Worm (Caenorhabditis elegans) whole organism, mixed stage, embryonic: ENCODE data around the gene clec-183.
A peak's percentile ranks its signal among the peaks of the same experiment; 100 is the strongest.

Source experiments
- M03D4.4 ChIP-seq: sonication (generic microtip); optimal IDR thresholded peaks from 2 replicates; lab custom pipeline; 2017; ENCODE audit warnings: mild to moderate bottlenecking, missing genetic modification characterization, missing compliant biosample characterization
- bed-3 ChIP-seq: fragments of 200-800 bp; sonication (Bioruptor generic); optimal IDR thresholded peaks from 3 replicates; lab custom pipeline; 2018; ENCODE audit warnings: mild to moderate bottlenecking, missing genetic modification characterization, moderate library complexity, missing compliant biosample characterization
- blmp-1 ChIP-seq: fragments of 150-350 bp; optimal IDR thresholded peaks from 2 replicates; lab custom pipeline; 2014; ENCODE audit warnings: missing biosample characterization, missing genetic modification characterization
- ceh-39 ChIP-seq: fragments of 150-350 bp; optimal IDR thresholded peaks from 2 replicates; lab custom pipeline; 2014; ENCODE audit warnings: missing biosample characterization, missing genetic modification characterization
- ceh-43 ChIP-seq: fragments of 200-800 bp; sonication (Bioruptor generic); optimal IDR thresholded peaks from 2 replicates; lab custom pipeline; 2018; ENCODE audit warnings: mild to moderate bottlenecking, missing genetic modification characterization, moderate library complexity, missing compliant biosample characterization
- ceh-83 ChIP-seq: fragments of 200-800 bp; sonication (Bioruptor generic); optimal IDR thresholded peaks from 2 replicates; lab custom pipeline; 2018; ENCODE audit warnings: mild to moderate bottlenecking, missing genetic modification characterization, missing compliant biosample characterization
- ces-1 ChIP-seq: fragments of 150-350 bp; optimal IDR thresholded peaks from 2 replicates; lab custom pipeline; 2014; ENCODE audit warnings: missing biosample characterization, missing genetic modification reagents, missing genetic modification characterization
- cnd-1 ChIP-seq: fragments of 200-800 bp; sonication (Bioruptor generic); optimal IDR thresholded peaks from 2 replicates; lab custom pipeline; 2018; ENCODE audit warnings: mild to moderate bottlenecking, missing genetic modification characterization, missing compliant biosample characterization
- drap-1 ChIP-seq: fragments of 200-800 bp; sonication (Bioruptor generic); optimal IDR thresholded peaks from 3 replicates; lab custom pipeline; 2018; ENCODE audit warnings: mild to moderate bottlenecking, missing genetic modification characterization, missing compliant biosample characterization
- elt-1 ChIP-seq: sonication (generic microtip); optimal IDR thresholded peaks from 2 replicates; lab custom pipeline; 2017; ENCODE audit warnings: missing genetic modification characterization, mild to moderate bottlenecking, missing compliant biosample characterization, antibody characterized with exemption, moderate library complexity, borderline replicate concordance; ENCODE audit not compliant: insufficient read depth
- elt-3 ChIP-seq: fragments of 150-350 bp; optimal IDR thresholded peaks from 2 replicates; lab custom pipeline; 2014; ENCODE audit warnings: missing biosample characterization, missing genetic modification characterization
- flh-1 ChIP-seq: fragments of 200-800 bp; sonication (Bioruptor generic); optimal IDR thresholded peaks from 2 replicates; lab custom pipeline; 2018; ENCODE audit warnings: mild to moderate bottlenecking, missing genetic modification characterization, moderate library complexity, missing compliant biosample characterization
- ham-2 ChIP-seq: fragments of 200-800 bp; sonication (Bioruptor generic); optimal IDR thresholded peaks from 2 replicates; lab custom pipeline; 2018; ENCODE audit warnings: mild to moderate bottlenecking, missing genetic modification characterization, missing compliant biosample characterization
- hlh-1 ChIP-seq: fragments of 150-350 bp; optimal IDR thresholded peaks from 2 replicates; lab custom pipeline; 2014; ENCODE audit warnings: missing biosample characterization, missing genetic modification reagents, missing genetic modification characterization
- lin-13 ChIP-seq: fragments of 150-350 bp; optimal IDR thresholded peaks from 2 replicates; lab custom pipeline; 2014; ENCODE audit warnings: missing biosample characterization, missing genetic modification characterization
- lin-32 ChIP-seq: fragments of 200-800 bp; sonication (Bioruptor generic); optimal IDR thresholded peaks from 2 replicates; lab custom pipeline; 2018; ENCODE audit warnings: mild to moderate bottlenecking, missing genetic modification characterization, missing compliant biosample characterization
- lsy-2 ChIP-seq: fragments of 150-350 bp; optimal IDR thresholded peaks from 2 replicates; lab custom pipeline; 2014; ENCODE audit warnings: missing biosample characterization, missing genetic modification characterization
- mab-5 ChIP-seq: fragments of 150-350 bp; optimal IDR thresholded peaks from 2 replicates; lab custom pipeline; 2014; ENCODE audit warnings: missing biosample characterization, missing genetic modification characterization
- mep-1 ChIP-seq: fragments of 150-350 bp; optimal IDR thresholded peaks from 2 replicates; lab custom pipeline; 2017; ENCODE audit warnings: missing biosample characterization, missing genetic modification reagents, missing genetic modification characterization, inconsistent platforms
- mls-2 ChIP-seq: sonication (generic microtip); optimal IDR thresholded peaks from 2 replicates; lab custom pipeline; 2016; ENCODE audit warnings: mild to moderate bottlenecking, missing genetic modification characterization, moderate library complexity, missing compliant biosample characterization
- nhr-12 ChIP-seq: fragments of 150-350 bp; optimal IDR thresholded peaks from 2 replicates; lab custom pipeline; 2014; ENCODE audit warnings: missing biosample characterization, missing genetic modification characterization
- nhr-2 ChIP-seq: fragments of 150-350 bp; optimal IDR thresholded peaks from 2 replicates; lab custom pipeline; 2014; ENCODE audit warnings: missing biosample characterization, missing genetic modification characterization
- nhr-237 ChIP-seq: fragments of 150-350 bp; optimal IDR thresholded peaks from 2 replicates; lab custom pipeline; 2014; ENCODE audit warnings: missing biosample characterization, missing genetic modification characterization
- nhr-28 ChIP-seq: fragments of 150-350 bp; optimal IDR thresholded peaks from 2 replicates; lab custom pipeline; 2014; ENCODE audit warnings: missing biosample characterization, missing genetic modification characterization
- nhr-76 ChIP-seq: sonication (generic microtip); optimal IDR thresholded peaks from 2 replicates; lab custom pipeline; 2017; ENCODE audit warnings: missing biosample characterization, missing genetic modification characterization
- pha-4 ChIP-seq: fragments of 150-350 bp; optimal IDR thresholded peaks from 2 replicates; lab custom pipeline; 2018; ENCODE audit warnings: missing biosample characterization, missing genetic modification reagents, missing genetic modification characterization
- sem-2 ChIP-seq: fragments of 200-800 bp; sonication (Bioruptor generic); optimal IDR thresholded peaks from 2 replicates; lab custom pipeline; 2018; ENCODE audit warnings: mild to moderate bottlenecking, missing genetic modification characterization, missing compliant biosample characterization
- snpc-4 ChIP-seq: fragments of 150-350 bp; optimal IDR thresholded peaks from 2 replicates; lab custom pipeline; 2014; ENCODE audit warnings: missing biosample characterization, missing genetic modification characterization
- sptf-1 ChIP-seq: sonication (generic microtip); optimal IDR thresholded peaks from 2 replicates; lab custom pipeline; 2017; ENCODE audit warnings: mild to moderate bottlenecking, missing genetic modification characterization, moderate library complexity, missing compliant biosample characterization
- tbx-8 ChIP-seq: fragments of 200-800 bp; sonication (Bioruptor generic); optimal IDR thresholded peaks from 2 replicates; lab custom pipeline; 2018; ENCODE audit warnings: mild to moderate bottlenecking, missing genetic modification characterization, moderate library complexity, missing compliant biosample characterization
- unc-120 ChIP-seq: sonication (generic microtip); optimal IDR thresholded peaks from 2 replicates; lab custom pipeline; 2017; ENCODE audit warnings: missing genetic modification characterization, missing compliant biosample characterization; ENCODE audit not compliant: poor library complexity, severe bottlenecking
- unc-39 ChIP-seq: fragments of 150-350 bp; optimal IDR thresholded peaks from 2 replicates; lab custom pipeline; 2014; ENCODE audit warnings: missing biosample characterization, missing genetic modification characterization
- unc-62 ChIP-seq: fragments of 150-350 bp; optimal IDR thresholded peaks from 2 replicates; lab custom pipeline; 2014; ENCODE audit warnings: missing biosample characterization, missing genetic modification reagents, missing genetic modification characterization
- zip-8 ChIP-seq: fragments of 150-350 bp; optimal IDR thresholded peaks from 2 replicates; lab custom pipeline; 2014; ENCODE audit warnings: missing biosample characterization, missing genetic modification characterization
- ztf-11 ChIP-seq: fragments of 150-350 bp; optimal IDR thresholded peaks from 2 replicates; lab custom pipeline; 2014; ENCODE audit warnings: missing biosample characterization, missing genetic modification characterization

Gene clec-183

ce11 chrIV:9316068-9316681, 11.6 kb upstream of the clec-183 start, which contains the start of the genes F49C12.9 and rpn-7:
Gene F49C12.9, minus strand, starts transcription at chrIV:9316215.
Gene rpn-7, plus strand, starts transcription at chrIV:9316631.
- TF ChIP-seq elt-1 (peak; percentile 36), zip-8 (tag; lab: Kevin White, UChicago) (no peak), pha-4 (tag; lab: Kevin White, UChicago) (peak; percentile 7), ceh-43 (GFP tag; lab: Kevin White, UChicago) (peak; percentile 81), nhr-12 (tag; lab: Kevin White, UChicago) (peak; percentile 35), blmp-1 (tag; lab: Kevin White, UChicago) (no peak), hlh-1 (peak; percentile 67), ces-1 (GFP tag; lab: Kevin White, UChicago) (peak; percentile 60), drap-1 (GFP tag; lab: Kevin White, UChicago) (peak; percentile 73), tbx-8 (no peak), nhr-237 (tag; lab: Kevin White, UChicago) (peak; percentile 16), unc-62 (GFP tag; lab: Kevin White, UChicago) (no peak), M03D4.4 (tag; lab: Kevin White, UChicago) (peak; percentile 67), mls-2 (no peak), lin-13 (tag; lab: Kevin White, UChicago) (no peak), unc-120 (no peak), ceh-83 (GFP tag; lab: Kevin White, UChicago) (no peak), nhr-28 (no peak), cnd-1 (tag; lab: Kevin White, UChicago) (peak; percentile 62), sptf-1 (peak; percentile 85), mep-1 (peak; percentile 82), bed-3 (GFP tag; lab: Kevin White, UChicago) (peak; percentile 37), lin-32 (no peak), ztf-11 (tag; lab: Kevin White, UChicago) (peak; percentile 52), elt-3 (tag; lab: Kevin White, UChicago) (no peak), ceh-39 (tag; lab: Kevin White, UChicago) (peak; percentile 30), ham-2 (GFP tag; lab: Kevin White, UChicago) (no peak), mab-5 (tag; lab: Kevin White, UChicago) (no peak), nhr-2 (tag; lab: Kevin White, UChicago) (no peak), lsy-2 (tag; lab: Kevin White, UChicago) (peak; percentile 37), snpc-4 (tag; lab: Kevin White, UChicago) (no peak), nhr-76 (peak; percentile 1), unc-39 (tag; lab: Kevin White, UChicago) (no peak), flh-1 (peak; percentile 7), sem-2 (GFP tag; lab: Kevin White, UChicago) (peak; percentile 36)

DNA sequence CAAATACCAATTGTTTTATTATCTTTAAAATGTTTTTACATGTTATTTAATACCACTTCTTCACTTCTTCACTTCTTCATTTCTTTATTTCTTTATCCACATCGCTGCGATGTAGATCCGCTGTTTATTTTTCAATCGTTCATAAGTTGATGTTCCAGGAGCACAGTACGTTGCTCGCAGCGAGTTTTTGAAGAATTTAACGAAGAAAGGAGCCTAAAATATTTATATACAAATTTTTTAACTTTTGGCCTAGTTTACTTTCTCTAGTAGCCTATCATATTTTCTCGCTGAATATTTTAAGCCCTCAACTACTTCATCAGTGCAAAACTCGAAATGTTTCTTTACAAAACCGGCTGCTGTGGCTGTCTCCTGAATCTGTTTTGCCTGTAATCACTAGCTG, 9.7 kb upstream of the clec-183 start:
- TF ChIP-seq mep-1: no peak
- no peak for TF ChIP-seq lsy-2 (tag; lab: Kevin White, UChicago)
- TF ChIP-seq snpc-4 (tag; lab: Kevin White, UChicago): no peak
- TF ChIP-seq elt-3 (tag; lab: Kevin White, UChicago): no peak

ce11 chrIV:9319080-9319479, 8.7 kb upstream of the clec-183 start, which contains the start of the genes F49C12.11 and nemt-1:
Gene F49C12.11, plus strand, starts transcription at chrIV:9319380.
Gene nemt-1, minus strand, starts transcription at chrIV:9319439.
- TF ChIP-seq drap-1 (GFP tag; lab: Kevin White, UChicago): no peak
- TF ChIP-seq sptf-1: no peak

- TF ChIP-seq sem-2 (GFP tag; lab: Kevin White, UChicago) (no peak), blmp-1 (tag; lab: Kevin White, UChicago) (no peak), hlh-1 (no peak), bed-3 (GFP tag; lab: Kevin White, UChicago) (no peak), ztf-11 (tag; lab: Kevin White, UChicago) (no peak), snpc-4 (tag; lab: Kevin White, UChicago) (no peak), elt-1 (no peak), nhr-28 (no peak), ces-1 (GFP tag; lab: Kevin White, UChicago) (no peak), nhr-76 (no peak), pha-4 (tag; lab: Kevin White, UChicago) (no peak), ceh-43 (GFP tag; lab: Kevin White, UChicago) (no peak), nhr-237 (tag; lab: Kevin White, UChicago) (no peak), M03D4.4 (tag; lab: Kevin White, UChicago) (no peak), unc-62 (GFP tag; lab: Kevin White, UChicago) (no peak), elt-3 (tag; lab: Kevin White, UChicago) (no peak), lsy-2 (tag; lab: Kevin White, UChicago) (no peak), mep-1 (no peak), lin-32 (no peak)
Observed at ce11 chrIV:9320023-9320422, 7.8 kb upstream of the clec-183 start.
